Worm (Caenorhabditis elegans): ENCODE data around the gene F38A5.6.

DNA sequence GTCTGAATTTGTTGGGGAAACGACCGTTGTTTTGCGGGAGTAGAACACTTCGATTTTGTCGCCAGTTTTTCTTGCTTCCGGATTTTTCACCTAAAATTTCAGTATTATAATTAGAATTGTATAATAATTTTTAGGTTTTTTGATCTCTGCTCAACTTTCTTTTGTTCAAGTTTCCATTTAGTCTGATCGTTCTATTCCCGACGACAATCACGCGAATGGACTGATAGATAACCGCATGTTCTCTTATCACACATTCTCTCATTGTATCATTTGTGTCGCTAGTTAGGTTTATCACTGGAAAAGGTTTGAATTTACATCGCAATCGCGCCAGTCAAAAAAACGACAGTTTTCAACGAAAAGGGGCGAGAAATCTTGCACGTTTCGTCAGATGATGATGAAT lies 42.3 kb downstream of the F38A5.6 start:
- TF ChIP-seq sea-1 (GFP tag; conservative IDR thresholded peaks at IDR 0.05) = no peak
- no peak for TF ChIP-seq flt-1 (GFP tag; IDR thresholded peaks at IDR 0.05)
- no peak for TF ChIP-seq ceh-13 (GFP tag; optimal IDR thresholded peaks at IDR 0.05)
- no peak for TF ChIP-seq hmbx-1 (tag; optimal IDR thresholded peaks at IDR 0.05)
- TF ChIP-seq B0310.2 (tag; optimal IDR thresholded peaks at IDR 0.05) = no peak
- no peak for TF ChIP-seq ama-1 (optimal IDR thresholded peaks at IDR 0.05)
- no peak for TF ChIP-seq hmg-4 (GFP tag; optimal IDR thresholded peaks at IDR 0.05)
- no peak for TF ChIP-seq tbx-37 (GFP tag; conservative IDR thresholded peaks at IDR 0.05)
- no peak for TF ChIP-seq pes-1 (GFP tag; IDR thresholded peaks at IDR 0.05)
- TF ChIP-seq scrt-1 (GFP tag; IDR thresholded peaks at IDR 0.05) = no peak
- TF ChIP-seq hnd-1 (tag; optimal IDR thresholded peaks at IDR 0.05) = no peak
- TF ChIP-seq F13C5.2 (tag; optimal IDR thresholded peaks at IDR 0.05) = no peak
- no peak for TF ChIP-seq tbx-11 (GFP tag; IDR thresholded peaks at IDR 0.05)

Measured in whole organism, early embryonic.